Fruit fly (Drosophila melanogaster) ovary, adult (tissue): ENCODE measurements around the gene Phyhd1.

ENCODE experiments used
- CG17801 ChIP-seq: fragments of 200-800 bp; optimal IDR thresholded peaks from 2 replicates; lab custom pipeline; 2019; ENCODE audit warnings: missing biosample characterization, mild to moderate bottlenecking, missing genetic modification characterization, moderate library complexity; ENCODE audit not compliant: partially characterized antibody

Gene Phyhd1

DNA sequence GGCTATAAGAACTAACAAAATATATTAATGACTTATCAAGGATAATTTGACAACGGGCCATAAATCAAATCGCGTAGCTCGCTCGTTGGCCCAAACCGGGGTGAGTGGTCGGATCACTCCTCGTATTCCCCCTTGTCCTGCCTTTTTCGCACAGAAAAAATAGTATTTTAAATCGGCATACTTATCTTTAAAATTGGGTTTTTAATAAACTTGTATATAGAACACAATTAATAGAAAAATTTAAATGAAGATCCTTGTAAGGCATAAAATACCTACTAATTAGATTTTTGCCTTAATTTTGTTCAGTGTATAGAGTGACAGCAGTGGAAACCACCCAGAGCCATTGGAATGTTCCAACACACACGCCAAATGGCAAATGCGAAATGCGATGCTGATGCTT is 48.9 kb downstream of the Phyhd1 start:
- TF ChIP-seq CG17801 (GFP tag; lab: Kevin White, UChicago) = no peak

DNA sequence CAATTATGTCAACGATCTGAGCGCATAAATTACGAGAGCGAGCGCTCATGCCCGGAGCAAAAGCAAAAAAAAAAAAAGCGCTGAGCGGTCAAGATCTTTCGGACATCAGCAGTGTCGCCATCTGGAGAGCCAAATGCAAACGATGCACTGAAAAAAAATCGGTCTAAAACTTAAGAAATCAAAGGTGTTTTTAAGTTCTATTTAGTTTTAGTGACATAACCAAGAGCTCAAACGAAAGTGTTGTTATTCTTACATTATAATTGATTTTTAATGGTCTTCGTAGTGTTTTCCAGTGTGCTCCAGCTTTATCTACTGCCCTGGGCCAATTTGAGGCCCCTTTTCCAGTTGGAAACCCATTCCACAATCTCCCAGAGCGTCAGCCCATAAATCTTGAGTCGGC is 50.8 kb downstream of the Phyhd1 start:
- TF ChIP-seq CG17801 (GFP tag; lab: Kevin White, UChicago) = no peak

DNA sequence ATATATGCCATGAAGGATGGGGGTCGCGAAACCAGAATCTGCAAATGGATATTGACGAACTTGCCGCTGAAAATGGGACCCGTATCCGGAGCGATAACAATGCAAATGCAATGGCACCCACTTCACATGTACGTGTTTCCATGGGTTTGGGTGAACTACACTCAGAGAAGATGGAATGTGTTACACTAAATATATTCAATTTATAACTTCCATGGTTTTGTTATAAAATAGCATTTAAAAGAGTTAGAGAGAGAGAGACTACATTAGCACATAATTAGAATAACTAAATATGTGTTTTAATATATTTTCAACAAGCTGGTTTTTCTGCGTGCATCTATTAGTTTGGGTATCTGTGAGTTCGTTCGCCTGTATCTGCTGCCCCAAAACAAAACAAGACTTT is 52.5 kb downstream of the Phyhd1 start:
- TF ChIP-seq CG17801 (GFP tag; lab: Kevin White, UChicago) = no peak
